Fruit fly (Drosophila melanogaster): ENCODE measurements around the gene Ugt35E1.

The Ugt35E1 gene

dm6 chr3R:11153799-11154273 is 12.0 kb downstream of the Ugt35E1 start, which contains the start of gene Ugt302K1 (continued):
- TF ChIP-seq esn (GFP tag; optimal IDR thresholded peaks at IDR 0.05) (no peak), Ets21C (GFP tag; optimal IDR thresholded peaks at IDR 0.05) (no peak), topi (GFP tag; optimal IDR thresholded peaks at IDR 0.05) (peak; percentile 63), net (GFP tag; optimal IDR thresholded peaks at IDR 0.05) (no peak), fd59A (GFP tag; optimal IDR thresholded peaks at IDR 0.05) (no peak), Blimp-1 (GFP tag; optimal IDR thresholded peaks at IDR 0.05) (peak; percentile 35), eg (GFP tag; IDR thresholded peaks at IDR 0.05) (peak; percentile 77), Sox14 (GFP tag; optimal IDR thresholded peaks at IDR 0.05) (peak; percentile 11), CG6808 (GFP tag; optimal IDR thresholded peaks at IDR 0.05) (no peak), vri (GFP tag; optimal IDR thresholded peaks at IDR 0.05) (peak; percentile 4), CG11762 (GFP tag; optimal IDR thresholded peaks at IDR 0.05; ENCODE audit: insufficient read depth) (peak; percentile 24), Sox102F (GFP tag; optimal IDR thresholded peaks at IDR 0.05) (peak; percentile 43), CG6792 (GFP tag; optimal IDR thresholded peaks at IDR 0.05) (peak; percentile 19), OdsH (GFP tag; optimal IDR thresholded peaks at IDR 0.05) (peak; percentile 55), dac (GFP tag; optimal IDR thresholded peaks at IDR 0.05) (no peak), svp (GFP tag) (peak; percentile 81), spab (GFP tag; optimal IDR thresholded peaks at IDR 0.05) (peak; percentile 45), fkh (GFP tag; optimal IDR thresholded peaks at IDR 0.05) (no peak), CG3032 (tag; optimal IDR thresholded peaks at IDR 0.05) (peak; percentile 56), CG6854 (GFP tag; optimal IDR thresholded peaks at IDR 0.05) (no peak), fd85E (GFP tag; optimal IDR thresholded peaks at IDR 0.05) (peak; percentile 15), CG8319 (GFP tag; optimal IDR thresholded peaks at IDR 0.05) (no peak), CG9139 (GFP tag; optimal IDR thresholded peaks at IDR 0.05) (peak; percentile 23), CG31627 (GFP tag; optimal IDR thresholded peaks at IDR 0.05) (no peak), CG16779 (tag; optimal IDR thresholded peaks at IDR 0.05) (no peak), Ets96B (tag; optimal IDR thresholded peaks at IDR 0.05) (peak; percentile 67), salr (GFP tag; optimal IDR thresholded peaks at IDR 0.05) (no peak), cyc (GFP tag; optimal IDR thresholded peaks at IDR 0.05) (peak; percentile 59), Eip75B (GFP tag; optimal IDR thresholded peaks at IDR 0.05) (no peak), CG7368 (GFP tag; optimal IDR thresholded peaks at IDR 0.05) (peak; percentile 4), lz (GFP tag; optimal IDR thresholded peaks at IDR 0.05) (no peak), CG8632 (GFP tag; optimal IDR thresholded peaks at IDR 0.05) (peak; percentile 25), CG34406 (GFP tag; optimal IDR thresholded peaks at IDR 0.05) (peak; percentile 39), CG15336 (GFP tag; IDR thresholded peaks at IDR 0.05) (no peak; the same call in 1 of the 2 replicates), Hr39 (GFP tag; optimal IDR thresholded peaks at IDR 0.05) (peak; percentile 7), Eip93F (GFP tag; optimal IDR thresholded peaks at IDR 0.05) (no peak), pdm3 (GFP tag; optimal IDR thresholded peaks at IDR 0.05) (no peak), CG10631 (GFP tag; optimal IDR thresholded peaks at IDR 0.05) (peak; percentile 57), CG3919 (GFP tag; optimal IDR thresholded peaks at IDR 0.05) (peak; percentile 61), Gug (GFP tag; IDR thresholded peaks at IDR 0.05) (no peak)

DNA sequence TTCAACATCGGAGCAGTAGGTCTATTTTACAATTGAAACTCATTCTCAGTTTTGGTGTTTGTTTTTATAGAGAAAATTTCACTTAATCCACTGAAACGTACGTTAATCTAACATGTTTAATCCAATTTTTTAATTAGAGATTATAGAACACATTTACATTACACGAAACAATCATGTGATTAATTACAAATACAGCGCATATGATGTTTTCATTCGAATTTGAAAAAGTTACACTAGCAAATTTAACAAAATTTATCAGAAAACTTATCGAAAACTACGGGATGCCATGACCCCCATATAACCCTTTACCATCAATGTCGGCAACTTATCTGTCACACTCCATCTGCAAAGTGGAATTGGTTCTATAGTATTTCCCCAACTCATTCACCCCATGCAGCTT is 20.7 kb downstream of the Ugt35E1 start, which contains the start of gene CheA86a:
CheA86a (minus strand) TSS at position 101 of the 400 bp plus-strand sequence.
- TF ChIP-seq CG16779 (tag; optimal IDR thresholded peaks at IDR 0.05): no peak
- no peak for TF ChIP-seq Lpt (GFP tag; optimal IDR thresholded peaks at IDR 0.05)
- TF ChIP-seq Sox102F (GFP tag; optimal IDR thresholded peaks at IDR 0.05): no peak
- no peak for TF ChIP-seq CG8119 (GFP tag; IDR thresholded peaks at IDR 0.05)
